Fruit fly (Drosophila melanogaster): Measurements from ENCODE around the gene CG32259.

Gene CG32259

DNA sequence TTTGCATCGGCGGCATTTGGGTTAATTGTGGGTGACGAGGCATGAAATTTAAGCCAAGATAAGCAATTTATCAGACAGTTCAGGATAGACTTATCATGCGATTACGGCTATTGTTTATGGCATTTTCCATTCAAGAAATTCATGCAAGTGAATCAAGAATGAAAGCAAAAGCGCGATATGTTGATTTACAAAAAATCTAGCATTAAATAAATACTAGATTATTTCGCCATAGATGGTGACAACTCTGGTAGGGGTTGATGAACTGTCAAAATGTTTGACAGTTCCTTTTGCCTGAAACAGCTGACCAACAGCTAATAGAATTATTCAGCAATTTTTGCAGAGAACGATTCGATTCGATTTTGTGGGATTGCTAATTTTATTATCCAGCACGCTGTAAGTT, at the start of gene CG32259:
TSS of gene CG32259 (plus strand) at position 301 of the 400 bp plus-strand sequence.
- no peak for TF ChIP-seq CG17801 (GFP tag; optimal IDR thresholded peaks at IDR 0.05; ENCODE audit: partially characterized antibody)

DNA sequence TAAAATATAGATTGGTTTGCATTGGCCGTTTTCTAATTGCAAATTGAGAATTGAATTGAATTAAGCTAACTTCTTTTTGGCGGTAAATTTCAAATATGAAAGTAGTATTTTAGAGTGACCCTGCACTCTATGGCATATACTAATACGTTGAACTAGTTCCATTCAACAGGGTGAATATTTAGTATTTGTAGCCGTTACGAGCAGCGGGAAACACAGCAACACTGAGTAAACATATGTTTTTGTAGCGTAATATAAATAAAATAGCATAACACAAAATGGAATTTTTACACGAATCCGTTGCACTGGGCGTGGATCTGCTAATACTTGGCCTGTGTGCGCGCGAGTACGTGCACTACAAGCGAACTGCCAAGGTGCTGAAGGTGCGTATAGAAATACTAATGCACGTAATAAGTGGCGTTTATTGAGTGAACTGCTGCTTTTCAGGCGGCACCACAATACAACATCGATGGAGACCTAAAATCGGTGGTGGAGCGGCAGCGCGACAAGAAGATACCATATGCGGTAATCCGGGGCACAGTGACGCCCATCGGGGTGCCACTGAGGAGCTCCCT, 47.8 kb upstream of the CG32259 start, which contains the start of gene Mul1:
TSS of gene Mul1 (plus strand) at position 198 of the 572 bp plus-strand sequence.
- TF ChIP-seq CG17801 (GFP tag; optimal IDR thresholded peaks at IDR 0.05; ENCODE audit: partially characterized antibody): peak; percentile 50

DNA sequence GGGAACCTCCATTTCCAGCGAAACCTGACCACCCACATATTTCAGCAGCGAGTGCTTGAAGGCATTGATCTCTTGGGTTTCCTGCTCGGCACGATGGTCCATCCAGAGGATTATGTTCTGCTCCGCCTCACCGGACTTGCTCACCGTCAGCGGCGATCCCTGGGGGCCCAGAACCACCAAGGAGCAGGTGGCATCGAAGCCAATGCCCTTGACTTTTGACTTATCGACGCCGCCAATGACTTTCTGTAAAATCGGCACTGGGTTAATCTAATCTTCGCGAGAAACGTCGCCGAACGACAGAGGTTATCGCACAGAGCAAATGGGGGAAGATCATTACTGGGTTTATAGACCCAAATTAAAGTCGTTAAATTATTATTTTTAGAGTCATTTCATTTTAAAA, 44.7 kb upstream of the CG32259 start:
- no peak for TF ChIP-seq CG17801 (GFP tag; optimal IDR thresholded peaks at IDR 0.05; ENCODE audit: partially characterized antibody)

DNA sequence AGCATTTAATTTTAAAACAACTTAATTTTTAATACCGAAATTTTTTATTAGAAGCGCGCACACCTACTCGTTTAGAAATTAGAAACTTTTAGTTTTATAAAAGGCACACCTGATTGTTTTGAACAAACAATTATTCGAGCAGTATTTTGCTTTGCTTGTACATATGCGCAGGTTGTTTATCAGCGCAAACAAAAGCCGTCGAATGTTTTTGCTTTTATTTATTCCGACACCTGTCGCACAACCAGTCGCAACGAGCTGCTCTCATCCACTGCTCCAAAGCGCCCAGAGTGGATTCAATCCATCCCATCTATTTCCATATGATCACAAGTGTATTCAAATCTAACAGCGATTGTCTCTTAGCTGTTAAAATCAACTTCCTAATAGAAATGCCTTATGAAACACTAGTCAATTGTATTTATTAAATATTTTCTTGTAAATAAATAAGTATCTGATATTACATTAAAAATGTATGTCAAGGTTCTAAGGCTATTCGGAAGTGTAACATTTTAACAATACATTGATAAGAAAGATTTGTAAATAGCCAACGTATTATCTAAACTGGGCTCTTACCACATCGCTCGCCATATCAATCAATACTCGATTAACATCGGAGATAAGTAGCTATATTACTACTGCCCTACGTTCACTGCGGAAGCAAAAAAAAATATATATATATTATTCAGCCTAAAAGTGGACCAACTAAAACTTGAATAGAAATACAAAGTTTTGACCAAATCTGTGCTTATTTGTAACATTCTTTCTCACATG, 43.2 kb upstream of the CG32259 start, which contains the start of gene CG11594:
TSS of gene CG11594 (minus strand) at position 274 of the 768 bp plus-strand sequence.
- TF ChIP-seq CG17801 (GFP tag; optimal IDR thresholded peaks at IDR 0.05; ENCODE audit: partially characterized antibody): no peak

DNA sequence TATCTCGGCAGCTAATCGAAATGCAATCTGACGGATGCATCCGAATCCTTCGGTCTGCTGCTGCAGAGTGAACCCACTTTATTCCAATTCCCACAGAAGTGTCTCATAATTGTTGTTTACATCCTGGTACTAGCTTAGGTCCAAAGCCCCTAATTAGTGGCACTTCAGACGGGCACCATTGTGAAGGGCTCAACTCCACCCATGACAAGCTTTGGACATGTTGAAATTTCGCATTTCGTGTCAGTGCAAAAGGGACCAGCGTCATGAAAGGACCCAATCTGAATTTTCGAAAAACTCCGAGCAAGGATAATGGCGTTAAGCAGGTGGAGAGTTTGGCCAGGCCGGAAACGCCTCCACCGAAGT, 42.7 kb upstream of the CG32259 start, which contains the start of gene Gr64a:
TSS of gene Gr64a (plus strand) at position 264 of the 363 bp plus-strand sequence.
- TF ChIP-seq CG17801 (GFP tag; optimal IDR thresholded peaks at IDR 0.05; ENCODE audit: partially characterized antibody): no peak

DNA sequence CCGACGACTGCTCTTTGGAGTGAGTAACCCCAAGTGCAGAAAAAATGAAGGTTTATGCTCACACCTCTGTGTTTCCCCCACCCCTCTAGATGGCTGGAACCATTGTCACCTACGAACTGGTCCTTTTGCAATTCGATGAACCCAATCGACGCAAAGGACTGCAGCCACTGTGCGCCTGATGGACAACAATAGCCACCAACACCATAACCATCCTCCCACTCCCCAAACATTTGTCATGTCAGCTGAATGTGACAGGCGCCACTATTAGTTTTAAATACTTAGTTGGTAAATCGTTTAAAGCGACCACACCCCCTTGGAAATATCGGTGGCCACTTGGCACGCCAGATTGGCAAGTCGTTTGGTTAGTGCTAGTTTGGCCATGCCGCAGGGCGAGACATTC, 40.9 kb upstream of the CG32259 start, which contains the start of the genes Gr64b and Gr64c:
TSS of gene Gr64b (plus strand) at position 301 of the 400 bp plus-strand sequence.
TSS of gene Gr64c (plus strand) at position 301 of the 400 bp plus-strand sequence.
- TF ChIP-seq CG17801 (GFP tag; optimal IDR thresholded peaks at IDR 0.05; ENCODE audit: partially characterized antibody): no peak

DNA sequence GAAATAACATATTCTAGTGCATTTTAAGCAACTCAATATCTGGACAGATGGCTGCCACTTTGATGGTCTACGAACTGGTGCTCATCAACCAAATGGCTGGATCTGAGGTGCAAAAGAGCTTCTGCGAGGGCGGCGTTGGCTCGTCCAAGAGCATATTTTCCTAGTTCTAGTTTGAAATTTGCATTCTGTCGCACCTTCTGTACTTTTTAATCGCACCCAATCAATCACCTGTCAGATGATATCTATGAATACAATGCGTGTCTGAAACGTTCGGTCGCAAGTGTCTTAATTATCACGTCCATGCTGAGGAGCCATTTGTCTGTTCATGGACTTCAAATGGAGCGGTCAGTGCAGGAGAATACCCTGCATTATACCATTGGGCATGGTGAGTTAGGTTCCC, 37.4 kb upstream of the CG32259 start, which contains the start of the genes Gr64d and Gr64e:
TSS of gene Gr64d (plus strand) at position 301 of the 400 bp plus-strand sequence.
TSS of gene Gr64e (plus strand) at position 380 of the 400 bp plus-strand sequence.
- TF ChIP-seq CG17801 (GFP tag; optimal IDR thresholded peaks at IDR 0.05; ENCODE audit: partially characterized antibody): no peak

DNA sequence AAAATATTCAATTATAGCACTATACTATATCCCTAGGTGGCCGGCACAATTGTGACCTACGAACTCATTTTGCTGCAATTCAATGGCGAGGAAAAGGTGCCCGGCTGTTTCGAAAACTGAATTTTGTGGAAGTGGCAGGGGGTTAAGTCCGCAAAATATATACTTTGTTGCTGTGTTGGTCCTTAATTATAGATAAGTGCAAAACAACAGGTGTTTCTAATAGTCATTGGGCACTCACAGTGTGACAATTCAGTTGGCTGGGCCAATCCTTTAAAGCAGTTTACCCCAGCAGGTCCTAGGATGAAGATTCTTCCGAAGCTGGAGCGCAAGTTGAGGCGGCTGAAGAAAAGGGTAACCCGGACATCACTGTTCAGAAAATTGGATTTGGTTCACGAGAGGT, 33.7 kb upstream of the CG32259 start, which contains the start of gene Gr64f:
TSS of gene Gr64f (plus strand) at position 301 of the 400 bp plus-strand sequence.
- TF ChIP-seq CG17801 (GFP tag; optimal IDR thresholded peaks at IDR 0.05; ENCODE audit: partially characterized antibody): no peak

DNA sequence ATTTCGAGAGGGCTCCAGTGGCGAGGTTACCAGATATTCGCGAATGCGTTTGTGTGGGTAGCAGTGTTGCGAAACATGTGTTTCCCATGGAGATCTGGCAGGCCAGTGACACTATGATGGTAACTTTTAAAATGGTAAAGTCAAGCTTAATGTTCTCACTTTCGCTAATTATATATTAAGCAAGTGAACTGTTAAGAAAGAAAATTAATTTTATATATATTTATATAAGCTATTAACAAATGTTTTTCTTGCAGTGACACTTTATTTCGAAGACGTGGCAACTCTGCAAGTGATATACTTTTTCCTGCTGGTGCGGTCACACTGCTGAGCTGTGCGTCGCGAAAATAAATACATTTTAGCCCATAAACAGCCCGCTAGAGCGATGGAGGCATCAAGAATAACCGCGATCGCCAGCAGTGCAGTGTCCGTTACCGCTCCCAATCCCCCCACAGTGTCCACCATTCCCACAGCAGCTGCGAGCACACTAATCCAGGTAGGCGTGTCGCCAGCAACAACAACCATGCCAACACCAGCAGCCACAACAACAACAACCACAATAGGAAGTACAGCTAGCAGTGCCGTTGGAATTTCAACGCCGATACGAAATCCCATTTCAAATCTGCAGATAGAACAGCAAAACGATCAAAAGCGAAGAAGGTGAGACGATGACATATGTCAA, 28.8 kb upstream of the CG32259 start, which contains the start of the genes CG11593 and Rcd5:
TSS of gene CG11593 (minus strand) at position 236 of the 679 bp plus-strand sequence.
TSS of gene Rcd5 (plus strand) at position 283 of the 679 bp plus-strand sequence.
- TF ChIP-seq CG17801 (GFP tag; optimal IDR thresholded peaks at IDR 0.05; ENCODE audit: partially characterized antibody): peak; percentile 23

DNA sequence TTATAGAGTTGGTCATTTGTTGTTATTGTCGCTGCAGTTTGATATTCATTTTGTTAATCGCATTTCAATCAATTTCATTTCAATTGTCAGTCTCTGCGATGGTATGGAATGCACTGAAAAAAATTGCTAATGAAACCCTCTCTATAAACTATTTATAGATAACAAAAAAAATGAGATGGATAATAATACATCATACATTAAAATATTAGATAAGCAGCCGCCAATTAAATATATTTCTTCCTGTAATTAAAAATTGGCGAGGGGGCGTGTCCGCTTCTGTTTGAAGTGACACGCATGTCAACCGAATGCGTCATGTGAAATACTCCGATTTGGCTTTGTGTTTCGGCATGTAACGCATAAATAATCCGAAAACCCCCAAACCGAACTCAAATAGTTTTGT, 24.7 kb upstream of the CG32259 start:
- TF ChIP-seq CG17801 (GFP tag; optimal IDR thresholded peaks at IDR 0.05; ENCODE audit: partially characterized antibody): no peak

DNA sequence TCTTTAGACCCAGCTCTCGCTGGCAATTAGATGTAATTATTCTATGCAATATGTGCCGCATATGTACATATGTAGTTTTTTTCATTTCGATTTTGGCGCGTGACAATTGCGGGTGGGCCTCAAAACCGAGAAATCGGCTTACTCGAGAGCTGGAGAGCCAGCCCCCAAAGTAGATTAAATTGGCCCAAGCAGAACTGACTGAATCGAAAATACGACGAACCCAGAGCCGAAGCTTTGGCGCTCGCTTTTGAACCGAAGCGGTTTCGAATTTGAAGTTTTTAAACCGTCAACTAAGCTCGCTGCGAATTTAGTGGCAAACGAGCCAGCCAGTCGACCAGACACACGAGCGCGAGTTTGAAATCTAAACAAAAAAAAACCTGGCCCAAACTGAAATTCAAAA, 22.9 kb upstream of the CG32259 start, which contains the start of gene CG1136:
TSS of gene CG1136 (plus strand) at position 308 of the 400 bp plus-strand sequence.
- TF ChIP-seq CG17801 (GFP tag; optimal IDR thresholded peaks at IDR 0.05; ENCODE audit: partially characterized antibody): no peak

DNA sequence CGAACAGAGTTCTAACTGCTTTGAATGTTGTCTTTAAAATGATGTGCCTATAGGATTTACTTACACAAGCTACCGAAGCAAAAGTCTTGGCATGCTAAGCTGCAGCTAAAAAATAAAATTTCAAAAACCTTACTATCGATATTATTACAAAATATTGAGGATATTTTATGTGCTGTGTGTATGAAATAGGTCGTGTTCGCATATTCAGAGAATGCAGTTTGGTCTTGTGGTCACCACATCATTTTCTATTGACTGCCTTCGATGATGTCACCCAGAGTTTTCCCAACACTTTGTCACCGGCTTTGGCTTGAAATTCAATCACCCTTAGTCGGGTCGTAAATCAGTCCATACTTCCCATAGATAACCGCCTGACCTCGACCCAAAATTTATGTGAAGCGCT, 21.5 kb upstream of the CG32259 start, which contains the start of gene Dpy-30L2:
TSS of gene Dpy-30L2 (minus strand) at position 101 of the 400 bp plus-strand sequence.
- no peak for TF ChIP-seq CG17801 (GFP tag; optimal IDR thresholded peaks at IDR 0.05; ENCODE audit: partially characterized antibody)

DNA sequence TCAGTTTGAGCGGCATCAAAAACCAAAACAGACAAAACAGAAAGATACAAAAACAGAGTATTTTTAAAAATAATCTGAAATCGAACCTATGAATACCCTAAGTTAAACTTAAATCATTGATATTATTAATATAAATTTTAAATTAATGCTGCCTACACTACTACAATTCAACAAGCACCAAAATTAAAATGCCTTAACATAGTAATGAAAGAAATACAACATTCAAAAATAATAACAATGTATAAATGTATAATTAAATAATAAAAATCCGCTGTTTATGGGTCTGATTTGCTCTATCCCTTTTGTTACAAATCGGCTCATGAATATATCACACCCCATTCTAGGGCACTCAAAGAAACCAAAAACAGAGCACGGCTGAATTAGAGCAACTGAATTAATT, 20.1 kb upstream of the CG32259 start:
- TF ChIP-seq CG17801 (GFP tag; optimal IDR thresholded peaks at IDR 0.05; ENCODE audit: partially characterized antibody): no peak

DNA sequence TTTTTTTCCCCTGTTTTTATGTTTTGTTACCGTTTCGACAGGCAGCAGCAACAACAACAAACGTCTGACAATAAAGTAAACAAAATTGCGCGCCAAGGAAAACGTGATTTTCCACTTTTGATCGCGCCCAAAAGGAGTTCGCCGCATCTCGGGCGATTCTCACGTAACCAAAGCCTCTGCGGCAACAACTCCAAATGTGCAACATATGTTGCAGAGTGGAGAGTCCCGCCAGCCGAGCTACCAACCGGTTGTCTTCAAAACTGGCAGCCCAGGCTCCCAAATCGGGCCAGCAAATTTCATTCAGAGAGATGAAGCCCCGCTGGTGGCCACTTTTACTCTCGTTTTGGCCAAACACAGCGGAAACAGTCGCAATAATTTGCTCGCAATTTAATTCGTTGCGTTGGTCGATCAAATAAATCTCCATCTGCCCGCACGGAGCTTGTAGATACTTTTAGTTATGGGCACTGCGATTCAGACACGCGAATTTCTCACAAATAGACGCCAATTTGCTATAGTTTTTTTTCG, 13.7 kb upstream of the CG32259 start:
- TF ChIP-seq CG17801 (GFP tag; optimal IDR thresholded peaks at IDR 0.05; ENCODE audit: partially characterized antibody): no peak

DNA sequence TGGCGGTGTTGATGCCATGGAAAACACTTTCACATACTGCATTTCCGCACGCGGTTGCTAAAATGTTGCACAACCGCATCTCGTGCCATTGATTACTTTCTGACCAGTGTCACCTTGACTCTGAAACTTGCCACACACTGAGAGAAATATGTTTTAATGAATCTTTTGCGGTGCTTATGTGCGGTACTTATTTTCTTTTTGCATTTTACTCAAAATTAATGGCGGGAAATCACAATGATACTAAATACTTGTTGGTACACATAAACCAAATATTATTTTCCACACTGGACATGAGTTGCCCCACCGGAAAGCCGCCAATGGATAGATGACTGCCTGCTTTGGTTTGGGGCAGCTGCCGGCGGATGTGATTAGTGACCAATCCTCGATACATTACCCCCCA, 12.4 kb upstream of the CG32259 start:
- TF ChIP-seq CG17801 (GFP tag; optimal IDR thresholded peaks at IDR 0.05; ENCODE audit: partially characterized antibody): no peak

All from ovary, adult (tissue).